Fruit fly (Drosophila melanogaster): ENCODE measurements around the gene CG43376.

DNA sequence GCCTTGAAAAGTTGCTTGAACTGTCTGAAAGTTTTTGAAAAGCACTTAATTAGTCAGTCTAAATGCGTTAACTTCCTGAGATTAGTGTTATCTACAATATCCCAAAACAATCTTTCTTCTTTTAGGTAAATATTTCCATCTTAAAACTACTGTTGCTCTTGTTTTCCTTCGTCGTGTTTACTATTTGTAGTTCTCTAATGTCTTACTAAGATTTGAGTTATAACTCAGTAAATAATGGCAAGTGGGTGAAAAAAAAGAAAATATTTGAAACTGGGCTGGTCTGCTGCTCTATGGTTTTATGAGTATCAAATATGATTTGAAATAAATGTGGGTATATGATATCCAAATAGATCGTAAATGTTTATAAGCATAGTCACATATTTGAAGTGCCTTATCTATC lies 27.4 kb downstream of the CG43376 start:
- TF ChIP-seq Myc (optimal IDR thresholded peaks at IDR 0.05) = no peak
- no peak for TF ChIP-seq psq (optimal IDR thresholded peaks at IDR 0.05)
- TF ChIP-seq ttk (optimal IDR thresholded peaks at IDR 0.05) = no peak
- no peak for TF ChIP-seq insv (optimal IDR thresholded peaks at IDR 0.05)
- TF ChIP-seq Sin3A (optimal IDR thresholded peaks at IDR 0.05) = no peak
- TF ChIP-seq h (optimal IDR thresholded peaks at IDR 0.05) = no peak

Data from Kc167 (cell line).